Worm (Caenorhabditis elegans) whole organism, L1 larva: Measurements from ENCODE around the gene pmp-1.

ENCODE experiments used
- C04F5.9 ChIP-seq: sonication (generic microtip); optimal IDR thresholded peaks from 2 replicates; lab custom pipeline; 2016; ENCODE audit warnings: missing genetic modification characterization, missing compliant biosample characterization
- C16A3.4 ChIP-seq: fragments of 150-350 bp; optimal IDR thresholded peaks from 2 replicates; lab custom pipeline; 2014; ENCODE audit warnings: missing biosample characterization, missing genetic modification characterization
- ama-1 ChIP-seq: fragments of 150-350 bp; optimal IDR thresholded peaks from 2 replicates; lab custom pipeline; 2014
- ceh-63 ChIP-seq: fragments of 200-800 bp; sonication (Bioruptor generic); optimal IDR thresholded peaks from 2 replicates; lab custom pipeline; 2018; ENCODE audit warnings: mild to moderate bottlenecking, missing genetic modification characterization, missing compliant biosample characterization
- ceh-82 ChIP-seq, 3 experiments: fragments of 150-350 bp in 1 of 3; sonication (generic microtip) in 2 of 3; optimal IDR thresholded peaks; 2 replicates each; lab custom pipeline; 2014 to 2017; ENCODE audit warnings: missing biosample characterization in 3 of 3, missing genetic modification characterization in 3 of 3
- ceh-88 ChIP-seq: fragments of 200-800 bp; sonication (Bioruptor generic); IDR thresholded peaks from 2 replicates; pipeline ENCODE4 v1.3.6; 2022; ENCODE audit warnings: missing genetic modification characterization, missing compliant biosample characterization
- ceh-90 ChIP-seq: sonication (generic microtip); optimal IDR thresholded peaks from 2 replicates; lab custom pipeline; 2016; ENCODE audit warnings: missing genetic modification characterization, missing compliant biosample characterization
- dsc-1 ChIP-seq: sonication (generic microtip); optimal IDR thresholded peaks from 2 replicates; lab custom pipeline; 2016; ENCODE audit warnings: mild to moderate bottlenecking, missing genetic modification characterization, missing compliant biosample characterization
- egl-13 ChIP-seq: sonication (generic microtip); optimal IDR thresholded peaks from 2 replicates; lab custom pipeline; 2016; ENCODE audit warnings: missing genotype, missing genetic modification reagents, missing genetic modification characterization, missing compliant biosample characterization
- elt-3 ChIP-seq, 6 experiments: fragments of 150-350 bp in 1 of 6; sonication (generic microtip); optimal IDR thresholded peaks; 2 replicates each; lab custom pipeline; 2017 to 2018; ENCODE audit warnings: missing biosample characterization in 6 of 6, missing genetic modification characterization in 6 of 6, inconsistent platforms in 1 of 6
- fkh-10 ChIP-seq: sonication (generic microtip); optimal IDR thresholded peaks from 2 replicates; lab custom pipeline; 2017; ENCODE audit warnings: missing biosample characterization, missing genetic modification reagents, missing genetic modification characterization
- fkh-4 ChIP-seq: sonication (generic microtip); optimal IDR thresholded peaks from 2 replicates; lab custom pipeline; 2016; ENCODE audit warnings: missing compliant biosample characterization, missing genetic modification characterization, borderline replicate concordance
- fkh-8 ChIP-seq: sonication (generic microtip); optimal IDR thresholded peaks from 2 replicates; lab custom pipeline; 2016; ENCODE audit warnings: mild to moderate bottlenecking, missing genetic modification characterization, missing compliant biosample characterization
- fos-1 ChIP-seq: fragments of 150-350 bp; optimal IDR thresholded peaks from 2 replicates; lab custom pipeline; 2014; ENCODE audit warnings: missing biosample characterization, missing genetic modification characterization
- hlh-4 ChIP-seq: sonication (generic microtip); optimal IDR thresholded peaks from 2 replicates; lab custom pipeline; 2016; ENCODE audit warnings: mild to moderate bottlenecking, missing genetic modification characterization, missing compliant biosample characterization
- hpl-2 ChIP-seq: fragments of 150-350 bp; optimal IDR thresholded peaks from 2 replicates; lab custom pipeline; 2014; ENCODE audit warnings: missing biosample characterization, missing genetic modification reagents, missing genetic modification characterization
- irx-1 ChIP-seq: sonication (generic microtip); optimal IDR thresholded peaks from 2 replicates; lab custom pipeline; 2016; ENCODE audit warnings: missing genetic modification characterization, missing compliant biosample characterization
- isw-1 ChIP-seq: fragments of 200-800 bp; sonication (Bioruptor generic); IDR thresholded peaks from 2 replicates; pipeline ENCODE4 v1.3.6; 2022; ENCODE audit warnings: missing genetic modification characterization, missing compliant biosample characterization
- jun-1 ChIP-seq: fragments of 150-350 bp; optimal IDR thresholded peaks from 2 replicates; lab custom pipeline; 2014; ENCODE audit warnings: missing biosample characterization, missing genetic modification reagents, missing genetic modification characterization
- lin-15B ChIP-seq: fragments of 150-350 bp; sonication (generic microtip); optimal IDR thresholded peaks from 3 replicates; lab custom pipeline; 2014; ENCODE audit warnings: missing biosample characterization, missing genetic modification characterization
- lin-35 ChIP-seq, 2 experiments: fragments of 150-350 bp; optimal IDR thresholded peaks; 2 replicates each; lab custom pipeline; 2014; ENCODE audit warnings: missing biosample characterization in 2 of 2, missing genetic modification characterization in 2 of 2, missing genetic modification reagents in 2 of 2
- mdl-1 ChIP-seq, 2 experiments: fragments of 150-350 bp; optimal IDR thresholded peaks; 2 replicates each; lab custom pipeline; 2014 to 2017; ENCODE audit warnings: missing biosample characterization in 2 of 2, missing genetic modification characterization in 2 of 2, inconsistent platforms in 1 of 2
- mef-2 ChIP-seq: fragments of 150-350 bp; optimal IDR thresholded peaks from 2 replicates; lab custom pipeline; 2014; ENCODE audit warnings: missing biosample characterization, missing genetic modification characterization
- mep-1 ChIP-seq: fragments of 150-350 bp; optimal IDR thresholded peaks from 2 replicates; lab custom pipeline; 2014; ENCODE audit warnings: missing biosample characterization, missing genetic modification characterization
- nhr-11 ChIP-seq: fragments of 150-350 bp; optimal IDR thresholded peaks from 2 replicates; lab custom pipeline; 2014; ENCODE audit warnings: missing biosample characterization, missing genetic modification characterization
- nhr-19 ChIP-seq: fragments of 200-800 bp; sonication (Bioruptor generic); conservative IDR thresholded peaks from 2 replicates; pipeline ENCODE4 v1.3.6; 2022; ENCODE audit warnings: missing genetic modification characterization, missing compliant biosample characterization
- nhr-20 ChIP-seq: sonication (generic microtip); optimal IDR thresholded peaks from 2 replicates; lab custom pipeline; 2016; ENCODE audit warnings: mild to moderate bottlenecking, missing genetic modification characterization, missing compliant biosample characterization
- nhr-47 ChIP-seq: sonication (generic microtip); optimal IDR thresholded peaks from 2 replicates; lab custom pipeline; 2016; ENCODE audit warnings: mild to moderate bottlenecking, missing genetic modification characterization, moderate library complexity, missing compliant biosample characterization
- nhr-71 ChIP-seq: sonication (generic microtip); optimal IDR thresholded peaks from 2 replicates; lab custom pipeline; 2016; ENCODE audit warnings: mild to moderate bottlenecking, missing genetic modification characterization, moderate library complexity, missing compliant biosample characterization
- nhr-77 ChIP-seq: fragments of 150-350 bp; optimal IDR thresholded peaks from 2 replicates; lab custom pipeline; 2014; ENCODE audit warnings: missing biosample characterization, missing genetic modification characterization
- nhr-84 ChIP-seq: sonication (generic microtip); optimal IDR thresholded peaks from 2 replicates; lab custom pipeline; 2017; ENCODE audit warnings: missing biosample characterization, missing genetic modification characterization
- nhr-85 ChIP-seq: sonication (generic microtip); peaks from one replicate; lab custom pipeline; 2016; ENCODE audit warnings: missing genetic modification characterization, inconsistent platforms, missing compliant biosample characterization
- nhr-90 ChIP-seq: sonication (generic microtip); optimal IDR thresholded peaks from 2 replicates; lab custom pipeline; 2016; ENCODE audit warnings: mild to moderate bottlenecking, missing genetic modification characterization, missing compliant biosample characterization; ENCODE audit not compliant: poor library complexity
- pag-3 ChIP-seq: sonication (generic microtip); optimal IDR thresholded peaks from 2 replicates; lab custom pipeline; 2017; ENCODE audit warnings: missing genetic modification characterization, mild to moderate bottlenecking, missing compliant biosample characterization, antibody characterized with exemption, borderline replicate concordance; ENCODE audit not compliant: insufficient read depth
- pqm-1 ChIP-seq: sonication (generic microtip); optimal IDR thresholded peaks from 3 replicates; lab custom pipeline; 2017; ENCODE audit warnings: missing biosample characterization, missing genetic modification characterization
- rnt-1 ChIP-seq: sonication (generic microtip); optimal IDR thresholded peaks from 2 replicates; lab custom pipeline; 2016; ENCODE audit warnings: mild to moderate bottlenecking, missing genetic modification characterization, moderate library complexity, missing compliant biosample characterization
- snu-23 ChIP-seq: sonication (generic microtip); optimal IDR thresholded peaks from 2 replicates; lab custom pipeline; 2016; ENCODE audit warnings: missing genetic modification characterization, missing compliant biosample characterization
- sptf-1 ChIP-seq: fragments of 150-350 bp; optimal IDR thresholded peaks from 2 replicates; lab custom pipeline; 2014; ENCODE audit warnings: missing biosample characterization, missing genetic modification characterization
- tbx-2 ChIP-seq: sonication (generic microtip); optimal IDR thresholded peaks from 2 replicates; lab custom pipeline; 2016; ENCODE audit warnings: missing genetic modification characterization, missing compliant biosample characterization
- tlp-1 ChIP-seq: fragments of 150-350 bp; optimal IDR thresholded peaks from 2 replicates; lab custom pipeline; 2014; ENCODE audit warnings: missing biosample characterization, missing genetic modification characterization
- unc-130 ChIP-seq: fragments of 150-350 bp; optimal IDR thresholded peaks from 2 replicates; lab custom pipeline; 2017; ENCODE audit warnings: missing biosample characterization, missing genetic modification characterization, inconsistent platforms
- unc-62 ChIP-seq: fragments of 150-350 bp; optimal IDR thresholded peaks from 2 replicates; lab custom pipeline; 2014; ENCODE audit warnings: missing biosample characterization, missing genetic modification reagents, missing genetic modification characterization
- unc-86 ChIP-seq: sonication (generic microtip); optimal IDR thresholded peaks from 2 replicates; lab custom pipeline; 2016; ENCODE audit warnings: missing genetic modification characterization, missing compliant biosample characterization
- vab-15 ChIP-seq: sonication (generic microtip); optimal IDR thresholded peaks from 2 replicates; lab custom pipeline; 2017; ENCODE audit warnings: missing genotype, mild to moderate bottlenecking, missing genetic modification characterization, missing compliant biosample characterization
- xbp-1 ChIP-seq: sonication (generic microtip); optimal IDR thresholded peaks from 2 replicates; lab custom pipeline; 2016; ENCODE audit warnings: missing genetic modification characterization, missing compliant biosample characterization

Gene pmp-1

ce11 chrII:6926488-6926887 lies 42.9 kb upstream of the pmp-1 start (continued):
- peak in 1 of 2 experiments; percentile 67 for TF ChIP-seq mdl-1 (tag; optimal IDR thresholded peaks at IDR 0.05; lab: Kevin White, UChicago)
- TF ChIP-seq egl-13 (tag; lab: Kevin White, UChicago): peak; percentile 32
- TF ChIP-seq jun-1 (tag; lab: Kevin White, UChicago): peak; percentile 67
- TF ChIP-seq nhr-47 (tag; lab: Kevin White, UChicago): peak; percentile 56
- no peak for TF ChIP-seq isw-1 (GFP tag; lab: Robert Waterston, UW)
- TF ChIP-seq hpl-2 (GFP tag; lab: Kevin White, UChicago): no peak
- no peak for TF ChIP-seq pag-3
- peak; percentile 55 for TF ChIP-seq rnt-1 (tag; lab: Kevin White, UChicago)
- TF ChIP-seq ama-1 (lab: Kevin White, UChicago): peak; percentile 21
- no peak for TF ChIP-seq hlh-4 (tag; lab: Kevin White, UChicago)
- TF ChIP-seq nhr-85 (tag; lab: Kevin White, UChicago): peak; percentile 71
- TF ChIP-seq ceh-88: no peak
- no peak for TF ChIP-seq mef-2 (tag; lab: Kevin White, UChicago)
- peak; percentile 34 for TF ChIP-seq unc-130 (tag; lab: Kevin White, UChicago)
- peak in 2 of 6 experiments; percentile 33 to 44 for TF ChIP-seq elt-3 (tag; optimal IDR thresholded peaks at IDR 0.05; lab: Kevin White, UChicago)
- no peak for TF ChIP-seq ceh-90
- TF ChIP-seq unc-86: peak; percentile 39
- peak; percentile 84 for TF ChIP-seq mep-1 (tag; lab: Kevin White, UChicago)
- TF ChIP-seq xbp-1: peak; percentile 40
- TF ChIP-seq nhr-71: peak; percentile 67
- TF ChIP-seq nhr-84 (tag; lab: Kevin White, UChicago): no peak
- TF ChIP-seq fkh-8 (tag; lab: Kevin White, UChicago): peak; percentile 79
- TF ChIP-seq pqm-1 (tag; lab: Kevin White, UChicago): no peak
- TF ChIP-seq tlp-1 (tag; lab: Kevin White, UChicago): no peak
- TF ChIP-seq nhr-20 (tag; lab: Kevin White, UChicago): peak; percentile 59
- no peak for TF ChIP-seq fos-1
- TF ChIP-seq nhr-77: peak; percentile 56
- TF ChIP-seq sptf-1 (tag; lab: Kevin White, UChicago): no peak
- TF ChIP-seq tbx-2 (tag; lab: Kevin White, UChicago): peak; percentile 50
- TF ChIP-seq lin-15B (tag; lab: Kevin White, UChicago): no peak
- no peak for TF ChIP-seq irx-1 (tag; lab: Kevin White, UChicago)
- no peak for TF ChIP-seq dsc-1
- TF ChIP-seq C16A3.4 (tag; lab: Kevin White, UChicago): peak; percentile 1
- TF ChIP-seq vab-15 (tag; lab: Kevin White, UChicago): no peak
- TF ChIP-seq lin-35 (GFP tag; optimal IDR thresholded peaks at IDR 0.05; lab: Kevin White, UChicago): peak; percentile 56 to 57
- TF ChIP-seq ceh-82 (tag; optimal IDR thresholded peaks at IDR 0.05; lab: Kevin White, UChicago): peak in 2 of 3 experiments; percentile 38 to 72
- peak; percentile 59 for TF ChIP-seq fkh-10 (GFP tag; lab: Kevin White, UChicago)
- TF ChIP-seq unc-62 (GFP tag; lab: Kevin White, UChicago): no peak
- TF ChIP-seq nhr-90: peak; percentile 50
- TF ChIP-seq ceh-63 (GFP tag; lab: Kevin White, UChicago): no peak
- peak; percentile 77 for TF ChIP-seq snu-23
- TF ChIP-seq C04F5.9 (tag; lab: Kevin White, UChicago): peak; percentile 13
- peak; percentile 43 for TF ChIP-seq nhr-19 (GFP tag; lab: Robert Waterston, UW)
- TF ChIP-seq fkh-4 (tag; lab: Kevin White, UChicago): no peak
- TF ChIP-seq, all 84 proteins: peak for 35

- TF ChIP-seq fkh-8 (tag; lab: Kevin White, UChicago) (no peak), nhr-11 (tag; lab: Kevin White, UChicago) (no peak), hlh-4 (tag; lab: Kevin White, UChicago) (no peak), egl-13 (tag; lab: Kevin White, UChicago) (no peak), C04F5.9 (tag; lab: Kevin White, UChicago) (no peak), ceh-88 (no peak)
Observed at ce11 chrII:6926054-6926453, 42.5 kb upstream of the pmp-1 start.
